Worm (Caenorhabditis elegans) whole organism, L1 larva: ENCODE measurements around the gene ZK154.5.

Experiments
- blmp-1 ChIP-seq: fragments of 150-350 bp; optimal IDR thresholded peaks from 2 replicates; lab custom pipeline; 2014; ENCODE audit warnings: missing biosample characterization, missing genetic modification characterization
- lin-13 ChIP-seq: fragments of 150-350 bp; optimal IDR thresholded peaks from 2 replicates; lab custom pipeline; 2014; ENCODE audit warnings: missing biosample characterization, missing genetic modification reagents, missing genetic modification characterization
- lir-3 ChIP-seq: sonication (generic microtip); optimal IDR thresholded peaks from 2 replicates; lab custom pipeline; 2016; ENCODE audit warnings: mild to moderate bottlenecking, missing genetic modification characterization, moderate library complexity, missing compliant biosample characterization; ENCODE audit not compliant: poor library complexity
- mdl-1 ChIP-seq, 2 experiments: fragments of 150-350 bp; optimal IDR thresholded peaks; 2 replicates each; lab custom pipeline; 2014 to 2017; ENCODE audit warnings: missing biosample characterization in 2 of 2, missing genetic modification characterization in 2 of 2, inconsistent platforms in 1 of 2
- nhr-12 ChIP-seq: sonication (generic microtip); optimal IDR thresholded peaks from 2 replicates; lab custom pipeline; 2017; ENCODE audit warnings: missing biosample characterization, missing genetic modification characterization
- nhr-28 ChIP-seq: fragments of 150-350 bp; optimal IDR thresholded peaks from 2 replicates; lab custom pipeline; 2014; ENCODE audit warnings: missing biosample characterization, missing genetic modification characterization
- nhr-77 ChIP-seq: fragments of 150-350 bp; optimal IDR thresholded peaks from 2 replicates; lab custom pipeline; 2014; ENCODE audit warnings: missing biosample characterization, missing genetic modification characterization
- tbx-2 ChIP-seq: sonication (generic microtip); optimal IDR thresholded peaks from 2 replicates; lab custom pipeline; 2016; ENCODE audit warnings: missing genetic modification characterization, missing compliant biosample characterization
- unc-62 ChIP-seq: fragments of 150-350 bp; optimal IDR thresholded peaks from 2 replicates; lab custom pipeline; 2014; ENCODE audit warnings: missing biosample characterization, missing genetic modification reagents, missing genetic modification characterization

ce11 chrX:7773714-7774318, 13.9 kb downstream of the ZK154.5 start:
- TF ChIP-seq lir-3 (tag; lab: Kevin White, UChicago) = peak; percentile 19
- TF ChIP-seq nhr-12 (tag; lab: Kevin White, UChicago) = no peak
- TF ChIP-seq tbx-2 (tag; lab: Kevin White, UChicago) = peak; percentile 37
- TF ChIP-seq lin-13 (GFP tag; lab: Kevin White, UChicago) = peak; percentile 18
- peak; percentile 80 for TF ChIP-seq blmp-1 (tag; lab: Kevin White, UChicago)
- TF ChIP-seq nhr-77 (tag; lab: Kevin White, UChicago) = no peak
- TF ChIP-seq mdl-1 (tag; optimal IDR thresholded peaks at IDR 0.05; lab: Kevin White, UChicago) = peak in 1 of 2 experiments; percentile 28
- no peak for TF ChIP-seq unc-62 (GFP tag; lab: Kevin White, UChicago)
- TF ChIP-seq nhr-28 = no peak
